Worm (Caenorhabditis elegans) whole organism, L1 larva: ENCODE data around the gene atg-16.1.

ENCODE experiments used
- C16A3.4 ChIP-seq: fragments of 150-350 bp; optimal IDR thresholded peaks from 2 replicates; lab custom pipeline; 2014; ENCODE audit warnings: missing biosample characterization, missing genetic modification characterization
- F16B12.6 ChIP-seq: fragments of 150-350 bp; optimal IDR thresholded peaks from 2 replicates; lab custom pipeline; 2014; ENCODE audit warnings: missing biosample characterization, missing genetic modification characterization
- alr-1 ChIP-seq: fragments of 200-800 bp; sonication (Bioruptor generic); optimal IDR thresholded peaks from 2 replicates; lab custom pipeline; 2018; ENCODE audit warnings: borderline replicate concordance, mild to moderate bottlenecking, missing genetic modification characterization, missing compliant biosample characterization
- blmp-1 ChIP-seq: fragments of 150-350 bp; optimal IDR thresholded peaks from 2 replicates; lab custom pipeline; 2014; ENCODE audit warnings: missing biosample characterization, missing genetic modification characterization
- ceh-8 ChIP-seq: fragments of 200-800 bp; sonication (Bioruptor generic); optimal IDR thresholded peaks from 2 replicates; lab custom pipeline; 2018; ENCODE audit warnings: mild to moderate bottlenecking, missing genetic modification characterization, moderate library complexity, missing compliant biosample characterization
- ces-1 ChIP-seq: fragments of 150-350 bp; optimal IDR thresholded peaks from 2 replicates; lab custom pipeline; 2014; ENCODE audit warnings: missing biosample characterization, missing genetic modification reagents, missing genetic modification characterization
- efl-1 ChIP-seq, 4 experiments: fragments of 150-350 bp; optimal IDR thresholded peaks in 3 of 4; peaks in 1 of 4; 1 replicate in 1 of 4; 2 replicates in 3 of 4; lab custom pipeline; 2014; ENCODE audit warnings: missing biosample characterization in 2 of 4, missing genetic modification characterization in 2 of 4, missing genetic modification reagents in 2 of 4
- efl-3 ChIP-seq: fragments of 200-800 bp; sonication (Bioruptor generic); optimal IDR thresholded peaks from 2 replicates; lab custom pipeline; 2018; ENCODE audit warnings: mild to moderate bottlenecking, missing genetic modification characterization, missing compliant biosample characterization
- egl-13 ChIP-seq: sonication (generic microtip); optimal IDR thresholded peaks from 2 replicates; lab custom pipeline; 2016; ENCODE audit warnings: missing genotype, missing genetic modification reagents, missing genetic modification characterization, missing compliant biosample characterization
- elt-2 ChIP-seq: sonication (generic microtip); optimal IDR thresholded peaks from 2 replicates; lab custom pipeline; 2016; ENCODE audit warnings: missing genetic modification characterization, mild to moderate bottlenecking, inconsistent platforms, missing compliant biosample characterization, missing genetic modification reagents
- elt-3 ChIP-seq, 6 experiments: fragments of 150-350 bp in 1 of 6; sonication (generic microtip); optimal IDR thresholded peaks; 2 replicates each; lab custom pipeline; 2017 to 2018; ENCODE audit warnings: missing biosample characterization in 6 of 6, missing genetic modification characterization in 6 of 6, inconsistent platforms in 1 of 6
- ets-5 ChIP-seq: fragments of 200-800 bp; sonication (Bioruptor generic); IDR thresholded peaks from 2 replicates; pipeline ENCODE4 v1.3.6; 2022; ENCODE audit warnings: missing genetic modification characterization, missing compliant biosample characterization
- fkh-10 ChIP-seq: sonication (generic microtip); optimal IDR thresholded peaks from 2 replicates; lab custom pipeline; 2017; ENCODE audit warnings: missing biosample characterization, missing genetic modification reagents, missing genetic modification characterization
- fkh-8 ChIP-seq: sonication (generic microtip); optimal IDR thresholded peaks from 2 replicates; lab custom pipeline; 2016; ENCODE audit warnings: mild to moderate bottlenecking, missing genetic modification characterization, missing compliant biosample characterization
- fos-1 ChIP-seq: fragments of 150-350 bp; optimal IDR thresholded peaks from 2 replicates; lab custom pipeline; 2014; ENCODE audit warnings: missing biosample characterization, missing genetic modification characterization
- irx-1 ChIP-seq: sonication (generic microtip); optimal IDR thresholded peaks from 2 replicates; lab custom pipeline; 2016; ENCODE audit warnings: missing genetic modification characterization, missing compliant biosample characterization
- isw-1 ChIP-seq: fragments of 200-800 bp; sonication (Bioruptor generic); IDR thresholded peaks from 2 replicates; pipeline ENCODE4 v1.3.6; 2022; ENCODE audit warnings: missing genetic modification characterization, missing compliant biosample characterization
- lin-13 ChIP-seq: fragments of 150-350 bp; optimal IDR thresholded peaks from 2 replicates; lab custom pipeline; 2014; ENCODE audit warnings: missing biosample characterization, missing genetic modification reagents, missing genetic modification characterization
- lin-14 ChIP-seq: fragments of 200-800 bp; sonication (Bioruptor generic); optimal IDR thresholded peaks from 2 replicates; lab custom pipeline; 2018; ENCODE audit warnings: mild to moderate bottlenecking, missing genetic modification characterization, moderate library complexity, missing compliant biosample characterization
- lin-15B ChIP-seq: fragments of 150-350 bp; sonication (generic microtip); optimal IDR thresholded peaks from 3 replicates; lab custom pipeline; 2014; ENCODE audit warnings: missing biosample characterization, missing genetic modification characterization
- lin-35 ChIP-seq, 2 experiments: fragments of 150-350 bp; optimal IDR thresholded peaks; 2 replicates each; lab custom pipeline; 2014; ENCODE audit warnings: missing biosample characterization in 2 of 2, missing genetic modification characterization in 2 of 2, missing genetic modification reagents in 2 of 2
- lir-3 ChIP-seq: sonication (generic microtip); optimal IDR thresholded peaks from 2 replicates; lab custom pipeline; 2016; ENCODE audit warnings: mild to moderate bottlenecking, missing genetic modification characterization, moderate library complexity, missing compliant biosample characterization; ENCODE audit not compliant: poor library complexity
- lsy-2 ChIP-seq, 2 experiments: fragments of 150-350 bp; optimal IDR thresholded peaks; 2 replicates each; lab custom pipeline; 2014; ENCODE audit warnings: missing biosample characterization in 2 of 2, missing genetic modification characterization in 2 of 2
- mab-9 ChIP-seq: fragments of 200-800 bp; sonication (Bioruptor generic); IDR thresholded peaks from 2 replicates; pipeline ENCODE4 v1.3.6; 2022; ENCODE audit warnings: missing genetic modification reagents, missing genetic modification characterization, missing compliant biosample characterization
- mdl-1 ChIP-seq, 2 experiments: fragments of 150-350 bp; optimal IDR thresholded peaks; 2 replicates each; lab custom pipeline; 2014 to 2017; ENCODE audit warnings: missing biosample characterization in 2 of 2, missing genetic modification characterization in 2 of 2, inconsistent platforms in 1 of 2
- mep-1 ChIP-seq: fragments of 150-350 bp; optimal IDR thresholded peaks from 2 replicates; lab custom pipeline; 2014; ENCODE audit warnings: missing biosample characterization, missing genetic modification characterization
- nhr-12 ChIP-seq: sonication (generic microtip); optimal IDR thresholded peaks from 2 replicates; lab custom pipeline; 2017; ENCODE audit warnings: missing biosample characterization, missing genetic modification characterization
- nhr-19 ChIP-seq: fragments of 200-800 bp; sonication (Bioruptor generic); conservative IDR thresholded peaks from 2 replicates; pipeline ENCODE4 v1.3.6; 2022; ENCODE audit warnings: missing genetic modification characterization, missing compliant biosample characterization
- nhr-20 ChIP-seq: sonication (generic microtip); optimal IDR thresholded peaks from 2 replicates; lab custom pipeline; 2016; ENCODE audit warnings: mild to moderate bottlenecking, missing genetic modification characterization, missing compliant biosample characterization
- nhr-28 ChIP-seq: fragments of 150-350 bp; optimal IDR thresholded peaks from 2 replicates; lab custom pipeline; 2014; ENCODE audit warnings: missing biosample characterization, missing genetic modification characterization
- nhr-47 ChIP-seq: sonication (generic microtip); optimal IDR thresholded peaks from 2 replicates; lab custom pipeline; 2016; ENCODE audit warnings: mild to moderate bottlenecking, missing genetic modification characterization, moderate library complexity, missing compliant biosample characterization
- nhr-71 ChIP-seq: sonication (generic microtip); optimal IDR thresholded peaks from 2 replicates; lab custom pipeline; 2016; ENCODE audit warnings: mild to moderate bottlenecking, missing genetic modification characterization, moderate library complexity, missing compliant biosample characterization
- nhr-77 ChIP-seq: fragments of 150-350 bp; optimal IDR thresholded peaks from 2 replicates; lab custom pipeline; 2014; ENCODE audit warnings: missing biosample characterization, missing genetic modification characterization
- nhr-85 ChIP-seq: sonication (generic microtip); peaks from one replicate; lab custom pipeline; 2016; ENCODE audit warnings: missing genetic modification characterization, inconsistent platforms, missing compliant biosample characterization
- nhr-90 ChIP-seq: sonication (generic microtip); optimal IDR thresholded peaks from 2 replicates; lab custom pipeline; 2016; ENCODE audit warnings: mild to moderate bottlenecking, missing genetic modification characterization, missing compliant biosample characterization; ENCODE audit not compliant: poor library complexity
- pqm-1 ChIP-seq: sonication (generic microtip); optimal IDR thresholded peaks from 3 replicates; lab custom pipeline; 2017; ENCODE audit warnings: missing biosample characterization, missing genetic modification characterization
- rnt-1 ChIP-seq: sonication (generic microtip); optimal IDR thresholded peaks from 2 replicates; lab custom pipeline; 2016; ENCODE audit warnings: mild to moderate bottlenecking, missing genetic modification characterization, moderate library complexity, missing compliant biosample characterization
- snpc-4 ChIP-seq: fragments of 150-350 bp; optimal IDR thresholded peaks from 2 replicates; lab custom pipeline; 2014; ENCODE audit warnings: missing biosample characterization, missing genetic modification characterization
- snu-23 ChIP-seq: sonication (generic microtip); optimal IDR thresholded peaks from 2 replicates; lab custom pipeline; 2016; ENCODE audit warnings: missing genetic modification characterization, missing compliant biosample characterization
- sox-4 ChIP-seq: sonication (generic microtip); optimal IDR thresholded peaks from 2 replicates; lab custom pipeline; 2016; ENCODE audit warnings: missing genetic modification characterization, missing compliant biosample characterization
- sptf-1 ChIP-seq: fragments of 150-350 bp; optimal IDR thresholded peaks from 2 replicates; lab custom pipeline; 2014; ENCODE audit warnings: missing biosample characterization, missing genetic modification characterization
- tlp-1 ChIP-seq: fragments of 150-350 bp; optimal IDR thresholded peaks from 2 replicates; lab custom pipeline; 2014; ENCODE audit warnings: missing biosample characterization, missing genetic modification characterization
- unc-30 ChIP-seq: sonication (generic microtip); optimal IDR thresholded peaks from 2 replicates; lab custom pipeline; 2017; ENCODE audit warnings: missing biosample characterization, missing genetic modification characterization
- unc-62 ChIP-seq: fragments of 150-350 bp; optimal IDR thresholded peaks from 2 replicates; lab custom pipeline; 2014; ENCODE audit warnings: missing biosample characterization, missing genetic modification reagents, missing genetic modification characterization
- unc-86 ChIP-seq: sonication (generic microtip); optimal IDR thresholded peaks from 2 replicates; lab custom pipeline; 2016; ENCODE audit warnings: missing genetic modification characterization, missing compliant biosample characterization
- vab-15 ChIP-seq: sonication (generic microtip); optimal IDR thresholded peaks from 2 replicates; lab custom pipeline; 2017; ENCODE audit warnings: missing genotype, mild to moderate bottlenecking, missing genetic modification characterization, missing compliant biosample characterization
- xbp-1 ChIP-seq: sonication (generic microtip); optimal IDR thresholded peaks from 2 replicates; lab custom pipeline; 2016; ENCODE audit warnings: missing genetic modification characterization, missing compliant biosample characterization
- zip-4 ChIP-seq: fragments of 200-800 bp; sonication (Bioruptor generic); optimal IDR thresholded peaks from 2 replicates; lab custom pipeline; 2018; ENCODE audit warnings: mild to moderate bottlenecking, missing genetic modification characterization, moderate library complexity, missing compliant biosample characterization
- ztf-4 ChIP-seq: fragments of 150-350 bp; optimal IDR thresholded peaks from 2 replicates; lab custom pipeline; 2014; ENCODE audit warnings: missing biosample characterization, missing genetic modification characterization

The atg-16.1 gene

DNA sequence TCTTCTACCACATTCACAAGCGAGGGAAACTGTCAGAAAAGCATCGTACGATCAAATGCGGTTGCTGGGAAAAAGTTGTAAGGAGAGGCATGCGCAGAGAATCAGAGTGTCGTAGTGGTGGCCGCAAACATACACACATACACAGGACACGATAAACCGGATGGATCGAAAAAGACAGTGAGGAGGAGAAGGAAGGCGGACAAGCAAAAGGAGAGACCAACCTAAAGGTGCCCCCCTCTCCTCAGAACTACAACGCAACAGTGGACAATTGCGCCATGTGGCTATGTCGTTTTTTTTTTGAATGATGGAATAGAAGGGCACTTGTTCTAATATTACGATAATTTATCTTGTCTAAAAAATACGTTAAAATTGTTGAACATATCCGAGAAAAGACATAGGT is 36.2 kb upstream of the atg-16.1 start (continued):
- TF ChIP-seq nhr-28 (tag; lab: Kevin White, UChicago) (no peak), ztf-4 (tag; lab: Kevin White, UChicago) (no peak), nhr-71 (tag; lab: Kevin White, UChicago) (no peak), F16B12.6 (tag; lab: Kevin White, UChicago) (no peak), snpc-4 (tag; lab: Kevin White, UChicago) (no peak), lin-15B (tag; lab: Kevin White, UChicago) (no peak), nhr-19 (GFP tag; lab: Robert Waterston, UW) (no peak), zip-4 (no peak), egl-13 (tag; lab: Kevin White, UChicago) (no peak), C16A3.4 (tag; lab: Kevin White, UChicago) (no peak), lir-3 (tag; lab: Kevin White, UChicago) (no peak), elt-2 (tag; lab: Kevin White, UChicago) (no peak), rnt-1 (tag; lab: Kevin White, UChicago) (no peak), lin-14 (GFP tag; lab: Kevin White, UChicago) (peak; percentile 45), nhr-77 (tag; lab: Kevin White, UChicago) (no peak), unc-86 (tag; lab: Kevin White, UChicago) (no peak), irx-1 (tag; lab: Kevin White, UChicago) (no peak), xbp-1 (peak; percentile 5), fkh-10 (no peak), lsy-2 (tag; optimal IDR thresholded peaks at IDR 0.05; lab: Kevin White, UChicago) (no peak)

DNA sequence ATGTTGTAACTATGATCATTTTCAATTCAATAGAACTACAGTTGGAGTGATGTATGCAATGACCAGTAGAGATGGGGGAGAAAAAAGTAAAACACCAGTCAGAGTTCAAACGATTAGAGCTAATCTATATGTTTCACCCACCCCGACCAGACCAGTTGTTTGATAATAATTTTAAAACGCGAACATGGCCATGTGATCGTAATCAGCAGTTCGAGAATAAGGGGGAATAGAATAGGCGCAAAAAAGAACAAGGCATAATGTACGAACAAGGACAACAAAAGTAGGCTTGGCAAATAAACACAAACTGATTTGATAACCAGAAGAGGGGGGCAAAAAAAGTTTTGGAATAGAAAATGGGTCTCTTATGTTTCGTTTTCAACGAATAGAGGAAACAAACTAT is 35.8 kb upstream of the atg-16.1 start:
- TF ChIP-seq lin-13 (no peak), unc-62 (no peak), ets-5 (no peak), nhr-47 (tag; lab: Kevin White, UChicago) (no peak), egl-13 (tag; lab: Kevin White, UChicago) (no peak), fkh-10 (no peak), sptf-1 (tag; lab: Kevin White, UChicago) (no peak), ceh-8 (GFP tag; lab: Kevin White, UChicago) (no peak), mdl-1 (tag; optimal IDR thresholded peaks at IDR 0.05; lab: Kevin White, UChicago) (no peak), unc-30 (no peak), nhr-90 (tag; lab: Kevin White, UChicago) (peak; percentile 43), elt-2 (tag; lab: Kevin White, UChicago) (peak; percentile 51), zip-4 (no peak), efl-3 (no peak), vab-15 (tag; lab: Kevin White, UChicago) (no peak), fkh-8 (no peak), fos-1 (no peak), blmp-1 (tag; lab: Kevin White, UChicago) (no peak), sox-4 (tag; lab: Kevin White, UChicago) (no peak), snu-23 (GFP tag; lab: Kevin White, UChicago) (no peak), alr-1 (tag; lab: Kevin White, UChicago) (no peak), lir-3 (tag; lab: Kevin White, UChicago) (no peak), nhr-20 (tag; lab: Kevin White, UChicago) (peak; percentile 33), lin-35 (GFP tag; optimal IDR thresholded peaks at IDR 0.05; lab: Kevin White, UChicago) (peak in 1 of 2 experiments; percentile 48), pqm-1 (tag; lab: Kevin White, UChicago) (no peak), efl-1 (optimal IDR thresholded peaks at IDR 0.05; lab: Kevin White, UChicago) (no peak), efl-1 (GFP tag; optimal IDR thresholded peaks at IDR 0.05 in 1 of 2; lab: Kevin White, UChicago) (peak in 1 of 2 experiments; percentile 88), nhr-12 (tag; lab: Kevin White, UChicago) (no peak), nhr-85 (tag; lab: Kevin White, UChicago) (no peak), isw-1 (GFP tag; lab: Robert Waterston, UW) (no peak), ces-1 (GFP tag; lab: Kevin White, UChicago) (no peak), mab-9 (GFP tag; lab: Robert Waterston, UW) (no peak), elt-3 (tag; optimal IDR thresholded peaks at IDR 0.05; lab: Kevin White, UChicago) (peak in 1 of 6 experiments; percentile 19), lsy-2 (tag; optimal IDR thresholded peaks at IDR 0.05; lab: Kevin White, UChicago) (no peak), lin-14 (GFP tag; lab: Kevin White, UChicago) (no peak), tlp-1 (tag; lab: Kevin White, UChicago) (no peak), mep-1 (tag; lab: Kevin White, UChicago) (peak; percentile 1)
